Fruit fly (Drosophila melanogaster): ENCODE results near the gene CG18649.

The CG18649 gene

DNA sequence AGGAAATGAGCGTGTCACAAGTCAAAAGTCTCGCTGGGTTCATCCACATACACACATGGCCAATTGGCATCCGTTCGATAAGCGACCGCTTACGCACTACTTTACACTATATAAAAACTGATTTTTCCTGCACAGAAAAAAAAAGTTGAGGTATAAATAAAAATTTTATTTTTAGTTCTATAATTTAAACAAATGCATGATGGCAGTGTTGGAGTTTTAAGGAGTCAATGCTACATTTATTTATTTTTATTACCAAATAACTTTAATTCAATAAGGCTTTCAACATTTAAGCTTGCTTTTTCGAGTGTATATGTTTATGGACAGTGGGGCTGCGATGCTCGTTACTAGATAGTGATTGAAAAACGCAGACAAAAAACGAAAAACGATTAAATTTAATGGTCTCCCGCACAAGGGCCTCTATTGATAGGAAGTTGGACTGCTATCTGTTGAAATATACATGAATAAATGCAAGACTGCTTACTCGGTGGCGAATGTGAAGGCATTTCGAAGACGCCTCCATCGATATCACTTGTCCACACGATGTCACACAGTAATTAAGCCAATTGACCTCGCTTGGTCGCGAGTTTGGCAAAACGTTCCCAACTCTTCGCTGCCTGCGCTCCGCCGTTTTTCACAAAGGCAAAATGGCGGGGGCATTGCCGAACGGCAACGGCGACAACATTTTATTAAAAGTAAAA, 42.1 kb downstream of the CG18649 start:
- TF ChIP-seq Hnf4 (GFP tag; optimal IDR thresholded peaks at IDR 0.05) (peak; percentile 5), psq (GFP tag; optimal IDR thresholded peaks at IDR 0.05) (peak; percentile 24), Abd-B (GFP tag; optimal IDR thresholded peaks at IDR 0.05) (no peak), rgr (GFP tag; optimal IDR thresholded peaks at IDR 0.05) (peak; percentile 43), CrebA (GFP tag; optimal IDR thresholded peaks at IDR 0.05; ENCODE audit: borderline replicate concordance) (no peak), Sp1 (GFP tag; optimal IDR thresholded peaks at IDR 0.05) (peak; percentile 29), sv (GFP tag; optimal IDR thresholded peaks at IDR 0.05) (peak; percentile 0), dl (GFP tag; optimal IDR thresholded peaks at IDR 0.05; ENCODE audit: insufficient read depth in 1 of 2, partially characterized antibody in 2 of 2) (no peak), foxo (GFP tag; optimal IDR thresholded peaks at IDR 0.05) (peak in 1 of 2 experiments; percentile 50), br (GFP tag; optimal IDR thresholded peaks at IDR 0.05) (peak; percentile 21), HLH106 (tag; optimal IDR thresholded peaks at IDR 0.05) (peak; percentile 29), OdsH (GFP tag; optimal IDR thresholded peaks at IDR 0.05) (no peak), Dif (GFP tag; optimal IDR thresholded peaks at IDR 0.05; ENCODE audit: partially characterized antibody) (no peak), CG9705 (GFP tag; optimal IDR thresholded peaks at IDR 0.05) (no peak), jim (GFP tag; optimal IDR thresholded peaks at IDR 0.05) (no peak), CG32264 (GFP tag; optimal IDR thresholded peaks at IDR 0.05) (no peak), h (GFP tag; optimal IDR thresholded peaks at IDR 0.05) (peak; percentile 9), usp (GFP tag; optimal IDR thresholded peaks at IDR 0.05) (no peak), fru (GFP tag; optimal IDR thresholded peaks at IDR 0.05) (peak; percentile 24), sage (GFP tag; optimal IDR thresholded peaks at IDR 0.05) (no peak)

DNA sequence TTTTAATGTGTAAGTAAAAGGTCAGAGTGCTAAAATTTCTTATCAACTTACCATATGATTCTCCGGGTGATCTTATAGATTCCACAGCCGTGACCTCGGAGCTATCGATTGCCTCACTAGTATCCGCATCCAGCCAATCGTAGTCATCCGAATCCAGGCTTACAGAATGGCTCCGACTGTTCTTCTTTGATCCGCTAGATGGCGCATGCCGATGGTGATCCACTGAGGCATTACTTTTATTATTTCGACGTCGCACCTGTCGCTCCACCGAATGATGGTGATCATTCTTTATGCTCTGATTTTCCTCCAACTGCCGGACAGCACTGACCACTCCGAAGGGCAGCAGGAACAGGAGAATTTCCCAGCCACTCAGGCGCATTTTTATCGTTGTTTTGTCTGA, 42.8 kb downstream of the CG18649 start:
- no peak for TF ChIP-seq Mio (GFP tag; optimal IDR thresholded peaks at IDR 0.05)
- TF ChIP-seq brk (GFP tag; optimal IDR thresholded peaks at IDR 0.05): no peak
- TF ChIP-seq CG9705 (GFP tag; optimal IDR thresholded peaks at IDR 0.05): no peak
- TF ChIP-seq sv (GFP tag; optimal IDR thresholded peaks at IDR 0.05): no peak
- no peak for TF ChIP-seq foxo (GFP tag; optimal IDR thresholded peaks at IDR 0.05)
- no peak for TF ChIP-seq jim (GFP tag; optimal IDR thresholded peaks at IDR 0.05)
- TF ChIP-seq dl (GFP tag; optimal IDR thresholded peaks at IDR 0.05; ENCODE audit: insufficient read depth in 1 of 2, partially characterized antibody in 2 of 2): no peak
- TF ChIP-seq dsf (GFP tag; optimal IDR thresholded peaks at IDR 0.05; ENCODE audit: borderline replicate concordance): no peak
- TF ChIP-seq Abd-B (GFP tag; optimal IDR thresholded peaks at IDR 0.05): no peak
- no peak for TF ChIP-seq dmrt93B (GFP tag; optimal IDR thresholded peaks at IDR 0.05)
- no peak for TF ChIP-seq CG32264 (GFP tag; optimal IDR thresholded peaks at IDR 0.05)
- TF ChIP-seq tai (GFP tag; optimal IDR thresholded peaks at IDR 0.05): no peak
- no peak for TF ChIP-seq lola (GFP tag; optimal IDR thresholded peaks at IDR 0.05)
- TF ChIP-seq h (GFP tag; optimal IDR thresholded peaks at IDR 0.05): no peak
- no peak for TF ChIP-seq CrebA (GFP tag; optimal IDR thresholded peaks at IDR 0.05; ENCODE audit: borderline replicate concordance)
- no peak for TF ChIP-seq usp (GFP tag; optimal IDR thresholded peaks at IDR 0.05)

DNA sequence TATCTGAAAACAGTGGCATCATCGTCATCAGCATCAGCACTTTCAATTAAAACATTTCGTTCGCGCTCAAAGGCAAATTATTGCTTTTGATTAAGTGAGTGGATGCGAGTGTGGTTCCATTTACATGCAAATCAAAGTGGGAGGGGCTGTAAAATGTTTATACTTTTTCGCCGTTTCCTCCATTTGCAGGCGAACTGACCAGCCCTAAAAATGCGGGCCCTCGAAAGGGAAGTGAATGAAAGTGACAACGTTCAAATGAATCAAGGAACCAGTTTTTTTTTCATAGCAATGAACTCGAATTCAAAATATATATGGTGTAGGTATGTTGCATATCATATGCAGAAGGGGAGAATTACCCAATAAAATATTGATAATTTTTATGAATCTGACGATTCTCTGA, 43.3 kb downstream of the CG18649 start:
- TF ChIP-seq sage (GFP tag; optimal IDR thresholded peaks at IDR 0.05) (no peak), pan (optimal IDR thresholded peaks at IDR 0.05) (no peak), Vsx2 (GFP tag; optimal IDR thresholded peaks at IDR 0.05; ENCODE audit: partially characterized antibody) (no peak), Sp1 (GFP tag; optimal IDR thresholded peaks at IDR 0.05) (no peak), dmrt93B (GFP tag; optimal IDR thresholded peaks at IDR 0.05) (no peak), ey (GFP tag; optimal IDR thresholded peaks at IDR 0.05) (no peak)

dm6 chr3L:15009681-15010080, 44.3 kb downstream of the CG18649 start:
- TF ChIP-seq Hr83 (GFP tag; optimal IDR thresholded peaks at IDR 0.05; ENCODE audit: poor library complexity, severe bottlenecking) (no peak), foxo (GFP tag; optimal IDR thresholded peaks at IDR 0.05) (no peak), h (GFP tag; optimal IDR thresholded peaks at IDR 0.05) (no peak), brk (GFP tag; optimal IDR thresholded peaks at IDR 0.05) (no peak), Hnf4 (GFP tag; optimal IDR thresholded peaks at IDR 0.05) (no peak), rgr (GFP tag; optimal IDR thresholded peaks at IDR 0.05) (no peak), tai (GFP tag; optimal IDR thresholded peaks at IDR 0.05) (no peak), CG9705 (GFP tag; optimal IDR thresholded peaks at IDR 0.05) (no peak), Dif (GFP tag; optimal IDR thresholded peaks at IDR 0.05; ENCODE audit: partially characterized antibody) (no peak), OdsH (GFP tag; optimal IDR thresholded peaks at IDR 0.05) (no peak), N (GFP tag; optimal IDR thresholded peaks at IDR 0.05) (no peak), jim (GFP tag; optimal IDR thresholded peaks at IDR 0.05) (no peak), HLH106 (tag; optimal IDR thresholded peaks at IDR 0.05) (no peak), br (GFP tag; optimal IDR thresholded peaks at IDR 0.05) (no peak), Vsx2 (GFP tag; optimal IDR thresholded peaks at IDR 0.05; ENCODE audit: partially characterized antibody) (no peak), CrebA (GFP tag; optimal IDR thresholded peaks at IDR 0.05; ENCODE audit: borderline replicate concordance) (no peak), Sp1 (GFP tag; optimal IDR thresholded peaks at IDR 0.05) (no peak), dl (GFP tag; optimal IDR thresholded peaks at IDR 0.05; ENCODE audit: insufficient read depth in 1 of 2, partially characterized antibody in 2 of 2) (no peak), lola (GFP tag; optimal IDR thresholded peaks at IDR 0.05) (no peak), ey (GFP tag; optimal IDR thresholded peaks at IDR 0.05) (no peak)
